Worm (Caenorhabditis elegans): ENCODE measurements around the gene K04C2.3.

- TF ChIP-seq snpc-1.2 (GFP tag; IDR thresholded peaks at IDR 0.05) = no peak
- no peak for TF ChIP-seq dve-1 (tag; optimal IDR thresholded peaks at IDR 0.05; ENCODE audit: insufficient read depth)
- no peak for TF ChIP-seq aly-2 (tag; optimal IDR thresholded peaks at IDR 0.05)
- TF ChIP-seq cey-2 (tag; optimal IDR thresholded peaks at IDR 0.05; ENCODE audit: borderline replicate concordance, insufficient read depth) = no peak
- no peak for TF ChIP-seq spr-3 (GFP tag; optimal IDR thresholded peaks at IDR 0.05)
- no peak for TF ChIP-seq zip-2 (tag; optimal IDR thresholded peaks at IDR 0.05)
These were observed 18.7 kb downstream of the K04C2.3 start, which contains the start of gene K04C2.5 for ce11 chrIII:6891560-6891959.
